Worm (Caenorhabditis elegans) whole organism, late embryonic: ENCODE data around the gene irld-33.

Experiments
- C38D4.7 ChIP-seq: fragments of 200-800 bp; sonication (Bioruptor generic); optimal IDR thresholded peaks from 2 replicates; lab custom pipeline; 2018; ENCODE audit warnings: mild to moderate bottlenecking, missing genetic modification characterization, moderate library complexity, missing compliant biosample characterization
- F13H6.1 ChIP-seq: sonication (generic microtip); optimal IDR thresholded peaks from 2 replicates; lab custom pipeline; 2016; ENCODE audit warnings: missing genetic modification characterization, missing compliant biosample characterization
- K09A11.1 ChIP-seq: sonication (generic microtip); optimal IDR thresholded peaks from 2 replicates; lab custom pipeline; 2017; ENCODE audit warnings: antibody characterized with exemption, mild to moderate bottlenecking, missing genetic modification characterization, missing compliant biosample characterization; ENCODE audit not compliant: insufficient read depth
- ceh-14 ChIP-seq: sonication (generic microtip); optimal IDR thresholded peaks from 2 replicates; lab custom pipeline; 2016; ENCODE audit warnings: missing genotype, missing genetic modification characterization, missing compliant biosample characterization
- ceh-18 ChIP-seq: sonication (generic microtip); optimal IDR thresholded peaks from 2 replicates; lab custom pipeline; 2016; ENCODE audit warnings: missing genetic modification characterization, missing compliant biosample characterization
- ceh-22 ChIP-seq: sonication (generic microtip); optimal IDR thresholded peaks from 2 replicates; lab custom pipeline; 2017; ENCODE audit warnings: missing biosample characterization, missing genetic modification characterization
- ceh-24 ChIP-seq: sonication (generic microtip); optimal IDR thresholded peaks from 2 replicates; lab custom pipeline; 2016; ENCODE audit warnings: mild to moderate bottlenecking, missing genetic modification characterization, missing compliant biosample characterization
- ceh-30 ChIP-seq: fragments of 150-350 bp; optimal IDR thresholded peaks from 2 replicates; lab custom pipeline; 2014; ENCODE audit warnings: missing biosample characterization, missing genetic modification characterization
- ceh-9 ChIP-seq: sonication (generic microtip); optimal IDR thresholded peaks from 2 replicates; lab custom pipeline; 2016; ENCODE audit warnings: mild to moderate bottlenecking, missing genetic modification characterization, inconsistent platforms, missing compliant biosample characterization
- che-1 ChIP-seq: sonication (generic microtip); optimal IDR thresholded peaks from 2 replicates; lab custom pipeline; 2016; ENCODE audit warnings: mild to moderate bottlenecking, missing genetic modification characterization, missing compliant biosample characterization
- dmd-4 ChIP-seq: sonication (generic microtip); optimal IDR thresholded peaks from 2 replicates; lab custom pipeline; 2016; ENCODE audit warnings: borderline replicate concordance, missing genetic modification characterization, missing compliant biosample characterization
- elt-2 ChIP-seq: sonication (generic microtip); optimal IDR thresholded peaks from 2 replicates; lab custom pipeline; 2016; ENCODE audit warnings: missing genetic modification reagents, missing genetic modification characterization, missing compliant biosample characterization
- elt-4 ChIP-seq: sonication (generic microtip); optimal IDR thresholded peaks from 2 replicates; lab custom pipeline; 2016; ENCODE audit warnings: missing genetic modification characterization, missing compliant biosample characterization
- ets-4 ChIP-seq: sonication (generic microtip); optimal IDR thresholded peaks from 2 replicates; lab custom pipeline; 2016; ENCODE audit warnings: missing genetic modification characterization, missing compliant biosample characterization
- fax-1 ChIP-seq: sonication (generic microtip); optimal IDR thresholded peaks from 2 replicates; lab custom pipeline; 2016; ENCODE audit warnings: missing genotype, missing genetic modification characterization, missing compliant biosample characterization
- fkh-10 ChIP-seq: fragments of 150-350 bp; optimal IDR thresholded peaks from 2 replicates; lab custom pipeline; 2014; ENCODE audit warnings: missing biosample characterization, missing genetic modification reagents, missing genetic modification characterization
- gmeb-2 ChIP-seq: sonication (generic microtip); optimal IDR thresholded peaks from 2 replicates; lab custom pipeline; 2016; ENCODE audit warnings: missing genetic modification characterization, inconsistent platforms, missing compliant biosample characterization
- hlh-30 ChIP-seq: sonication (generic microtip); optimal IDR thresholded peaks from 2 replicates; lab custom pipeline; 2017; ENCODE audit warnings: antibody characterized with exemption, missing genetic modification characterization, missing compliant biosample characterization; ENCODE audit not compliant: insufficient read depth
- hlh-6 ChIP-seq: sonication (generic microtip); optimal IDR thresholded peaks from 2 replicates; lab custom pipeline; 2016; ENCODE audit warnings: missing genotype, missing genetic modification characterization, missing compliant biosample characterization
- hlh-8 ChIP-seq: sonication (generic microtip); optimal IDR thresholded peaks from 2 replicates; lab custom pipeline; 2016; ENCODE audit warnings: missing genotype, missing genetic modification characterization, missing compliant biosample characterization
- madf-2 ChIP-seq: sonication (generic microtip); optimal IDR thresholded peaks from 2 replicates; lab custom pipeline; 2017; ENCODE audit warnings: missing genetic modification characterization, missing compliant biosample characterization
- mec-3 ChIP-seq: sonication (generic microtip); optimal IDR thresholded peaks from 2 replicates; lab custom pipeline; 2016; ENCODE audit warnings: borderline replicate concordance, missing genetic modification characterization, missing compliant biosample characterization
- nfya-1 ChIP-seq: sonication (generic microtip); optimal IDR thresholded peaks from 2 replicates; lab custom pipeline; 2017; ENCODE audit warnings: missing genetic modification characterization, mild to moderate bottlenecking, missing compliant biosample characterization, antibody characterized with exemption, moderate library complexity
- nhr-11 ChIP-seq: fragments of 150-350 bp; optimal IDR thresholded peaks from 2 replicates; lab custom pipeline; 2014; ENCODE audit warnings: missing biosample characterization, missing genetic modification characterization
- npax-4 ChIP-seq: sonication (generic microtip); optimal IDR thresholded peaks from 2 replicates; lab custom pipeline; 2016; ENCODE audit warnings: missing genetic modification characterization, missing compliant biosample characterization
- odd-2 ChIP-seq: sonication (generic microtip); optimal IDR thresholded peaks from 2 replicates; lab custom pipeline; 2017; ENCODE audit warnings: antibody characterized with exemption, mild to moderate bottlenecking, missing genetic modification characterization, missing compliant biosample characterization
- pha-2 ChIP-seq: sonication (generic microtip); optimal IDR thresholded peaks from 2 replicates; lab custom pipeline; 2017; ENCODE audit warnings: mild to moderate bottlenecking, missing genetic modification characterization, missing compliant biosample characterization
- pha-4 ChIP-seq: fragments of 150-350 bp; optimal IDR thresholded peaks from 2 replicates; lab custom pipeline; 2018; ENCODE audit warnings: missing biosample characterization, missing genetic modification reagents, missing genetic modification characterization
- pros-1 ChIP-seq: fragments of 150-350 bp; optimal IDR thresholded peaks from 2 replicates; lab custom pipeline; 2014; ENCODE audit warnings: missing biosample characterization, missing genetic modification reagents, missing genetic modification characterization
- ref-2 ChIP-seq: sonication (generic microtip); optimal IDR thresholded peaks from 2 replicates; lab custom pipeline; 2016; ENCODE audit warnings: missing genetic modification characterization, missing compliant biosample characterization
- sdc-2 ChIP-seq: sonication (generic microtip); optimal IDR thresholded peaks from 2 replicates; lab custom pipeline; 2016; ENCODE audit warnings: missing genotype, missing genetic modification characterization, missing compliant biosample characterization
- tbx-2 ChIP-seq: sonication (generic microtip); optimal IDR thresholded peaks from 2 replicates; lab custom pipeline; 2016; ENCODE audit warnings: missing genetic modification characterization, missing compliant biosample characterization
- unc-3 ChIP-seq, 2 experiments: fragments of 200-800 bp in 1 of 2; sonication (Bioruptor generic) in 1 of 2; sonication (generic microtip) in 1 of 2; conservative IDR thresholded peaks in 1 of 2; optimal IDR thresholded peaks in 1 of 2; 2 replicates each; pipeline versions ENCODE4 v1.3.6 to Lab custom; 2016 to 2022; ENCODE audit warnings: missing compliant biosample characterization in 2 of 2, missing genetic modification characterization in 2 of 2, missing genetic modification reagents in 1 of 2
- unc-42 ChIP-seq: sonication (generic microtip); optimal IDR thresholded peaks from 2 replicates; lab custom pipeline; 2016; ENCODE audit warnings: missing genotype, missing genetic modification characterization, missing compliant biosample characterization
- zip-5 ChIP-seq: sonication (generic microtip); optimal IDR thresholded peaks from 2 replicates; lab custom pipeline; 2016; ENCODE audit warnings: missing genetic modification characterization, missing compliant biosample characterization

irld-33 gene

ce11 chrII:1738844-1739243, at the start of gene irld-33, which contains the start of gene irld-9:
TSS of gene irld-33 (plus strand) at chrII:1739052.
TSS of gene irld-9 (minus strand) at chrII:1738944.
- no peak for TF ChIP-seq nfya-1 (tag; lab: Kevin White, UChicago)
- no peak for TF ChIP-seq elt-4 (tag; lab: Kevin White, UChicago)
- no peak for TF ChIP-seq unc-3 (GFP tag; conservative IDR thresholded peaks at IDR 0.05; lab: Robert Waterston, UW)
- no peak for TF ChIP-seq unc-3 (tag; optimal IDR thresholded peaks at IDR 0.05; lab: Kevin White, UChicago)
- no peak for TF ChIP-seq unc-42 (tag; lab: Kevin White, UChicago)
- TF ChIP-seq F13H6.1 (tag; lab: Kevin White, UChicago) = no peak
- TF ChIP-seq hlh-8 (tag; lab: Kevin White, UChicago) = no peak
- TF ChIP-seq ceh-18 (tag; lab: Kevin White, UChicago) = no peak
- TF ChIP-seq dmd-4 (tag; lab: Kevin White, UChicago) = no peak
- TF ChIP-seq ceh-30 = no peak
- no peak for TF ChIP-seq sdc-2 (tag; lab: Kevin White, UChicago)
- TF ChIP-seq npax-4 (tag; lab: Kevin White, UChicago) = no peak
- no peak for TF ChIP-seq ceh-14 (tag; lab: Kevin White, UChicago)
- TF ChIP-seq tbx-2 (tag; lab: Kevin White, UChicago) = no peak
- TF ChIP-seq pha-4 (tag; lab: Kevin White, UChicago) = no peak
- no peak for TF ChIP-seq zip-5 (tag; lab: Kevin White, UChicago)
- no peak for TF ChIP-seq hlh-30 (tag; lab: Kevin White, UChicago)
- TF ChIP-seq mec-3 (tag; lab: Kevin White, UChicago) = no peak
- TF ChIP-seq, all 69 proteins: peak for 0

- TF ChIP-seq ceh-24 (tag; lab: Kevin White, UChicago) (no peak), elt-2 (tag; lab: Kevin White, UChicago) (no peak), ets-4 (tag; lab: Kevin White, UChicago) (no peak), dmd-4 (tag; lab: Kevin White, UChicago) (no peak), gmeb-2 (tag; lab: Kevin White, UChicago) (no peak), hlh-30 (tag; lab: Kevin White, UChicago) (no peak), nhr-11 (tag; lab: Kevin White, UChicago) (no peak), ceh-9 (tag; lab: Kevin White, UChicago) (no peak), ref-2 (no peak), hlh-6 (tag; lab: Kevin White, UChicago) (no peak), hlh-8 (tag; lab: Kevin White, UChicago) (no peak), odd-2 (tag; lab: Kevin White, UChicago) (no peak)
- TF ChIP-seq, all 69 proteins: peak for 0
Measured at ce11 chrII:1691011-1691410, 47.8 kb upstream of the irld-33 start, which contains the start of gene fbxc-22. TSS of gene fbxc-22 (minus strand) at chrII:1691111.

ce11 chrII:1692827-1693226, 46.0 kb upstream of the irld-33 start, which contains the start of gene fbxc-21:
TSS of gene fbxc-21 (minus strand) at chrII:1692927.
- TF ChIP-seq pros-1 (no peak), pha-2 (tag; lab: Kevin White, UChicago) (no peak), fkh-10 (no peak), ref-2 (no peak)

- no peak for TF ChIP-seq K09A11.1 (tag; lab: Kevin White, UChicago)
- no peak for TF ChIP-seq C38D4.7
- TF ChIP-seq madf-2 (tag; lab: Kevin White, UChicago) = no peak
- TF ChIP-seq che-1 = no peak
- TF ChIP-seq ceh-22 (tag; lab: Kevin White, UChicago) = no peak
- TF ChIP-seq fkh-10 = no peak
- TF ChIP-seq fax-1 = no peak
Measured at ce11 chrII:1694530-1694929, 44.3 kb upstream of the irld-33 start, which contains the start of gene fbxc-26. TSS of gene fbxc-26 (minus strand) at chrII:1694630.
